Worm (Caenorhabditis elegans) whole organism, early embryonic: ENCODE results near the gene sre-1.

Experiments used
- F13C5.2 ChIP-seq: sonication (generic microtip); optimal IDR thresholded peaks from 2 replicates; lab custom pipeline; 2017; ENCODE audit warnings: mild to moderate bottlenecking, missing genetic modification characterization, inconsistent platforms, missing compliant biosample characterization
- ama-1 ChIP-seq: fragments of 150-350 bp; optimal IDR thresholded peaks from 2 replicates; lab custom pipeline; 2014
- ceh-36 ChIP-seq: sonication (generic microtip); optimal IDR thresholded peaks from 2 replicates; lab custom pipeline; 2016; ENCODE audit warnings: missing genetic modification characterization, inconsistent platforms, missing compliant biosample characterization
- ets-7 ChIP-seq: sonication (generic microtip); optimal IDR thresholded peaks from 2 replicates; lab custom pipeline; 2016; ENCODE audit warnings: missing genotype, missing genetic modification characterization, missing compliant biosample characterization
- flt-1 ChIP-seq: fragments of 200-800 bp; sonication (Bioruptor generic); IDR thresholded peaks from 2 replicates; pipeline ENCODE4 v1.3.6; 2022; ENCODE audit warnings: missing genetic modification characterization, missing compliant biosample characterization
- hmg-4 ChIP-seq: fragments of 200-800 bp; sonication (Bioruptor generic); optimal IDR thresholded peaks from 2 replicates; lab custom pipeline; 2018; ENCODE audit warnings: mild to moderate bottlenecking, missing genetic modification characterization, missing compliant biosample characterization
- pes-1 ChIP-seq: fragments of 200-800 bp; sonication (Bioruptor generic); IDR thresholded peaks from 2 replicates; pipeline ENCODE4 v1.3.6; 2022; ENCODE audit warnings: missing genetic modification reagents, missing genetic modification characterization, missing compliant biosample characterization
- scrt-1 ChIP-seq: fragments of 200-800 bp; sonication (Bioruptor generic); IDR thresholded peaks from 2 replicates; pipeline ENCODE4 v1.3.6; 2022; ENCODE audit warnings: missing genetic modification characterization, missing compliant biosample characterization
- tbx-11 ChIP-seq: fragments of 200-800 bp; sonication (Bioruptor generic); IDR thresholded peaks from 2 replicates; pipeline ENCODE4 v1.3.6; 2022; ENCODE audit warnings: missing genetic modification characterization, missing compliant biosample characterization
- tra-4 ChIP-seq: sonication (generic microtip); optimal IDR thresholded peaks from 2 replicates; lab custom pipeline; 2017; ENCODE audit warnings: missing genetic modification characterization, missing compliant biosample characterization

DNA sequence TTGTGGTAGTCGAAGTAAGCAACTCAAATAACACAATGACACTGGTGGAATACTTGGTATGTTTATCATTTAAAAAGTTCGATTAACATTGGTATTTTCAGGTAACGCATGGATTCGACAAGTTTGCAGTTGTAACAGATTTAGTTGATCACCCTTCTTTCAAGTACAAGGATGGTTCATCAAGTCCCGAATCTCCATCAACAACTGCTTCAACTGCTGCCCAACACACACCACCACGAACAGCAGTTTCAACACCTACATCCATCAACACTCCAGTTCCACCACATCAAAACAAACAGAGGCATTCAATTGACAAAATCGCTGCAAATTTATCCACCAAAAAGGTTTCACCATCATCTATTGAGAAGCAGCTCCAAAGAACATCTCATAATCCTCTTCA, 27.0 kb upstream of the sre-1 start:
- TF ChIP-seq pes-1, result no peak
- TF ChIP-seq ama-1 (lab: Kevin White, UChicago), result no peak
- TF ChIP-seq tbx-11 (GFP tag; lab: Robert Waterston, UW), result no peak
- TF ChIP-seq flt-1, result no peak
- no peak for TF ChIP-seq hmg-4 (GFP tag; lab: Kevin White, UChicago)
- TF ChIP-seq ceh-36 (tag; lab: Kevin White, UChicago), result no peak
- TF ChIP-seq ets-7, result no peak
- no peak for TF ChIP-seq tra-4 (tag; lab: Kevin White, UChicago)
- TF ChIP-seq F13C5.2 (tag; lab: Kevin White, UChicago), result no peak
- TF ChIP-seq scrt-1 (GFP tag; lab: Robert Waterston, UW), result no peak
